Fruit fly (Drosophila melanogaster): ENCODE data around the gene yellow-k.
A peak's percentile ranks its signal among the peaks of the same experiment; 100 is the strongest.

yellow-k gene

dm6 chr3L:15494599-15495271, 25.7 kb upstream of the yellow-k start (continued):
- TF ChIP-seq fd64A (GFP tag; optimal IDR thresholded peaks at IDR 0.05) (no peak), CG3163 (GFP tag; optimal IDR thresholded peaks at IDR 0.05) (peak; percentile 86), repo (GFP tag; optimal IDR thresholded peaks at IDR 0.05) (no peak), kah (GFP tag; optimal IDR thresholded peaks at IDR 0.05) (peak; percentile 3), MBD-R2 (GFP tag; IDR thresholded peaks at IDR 0.05) (no peak), caup (GFP tag; optimal IDR thresholded peaks at IDR 0.05; ENCODE audit: severe bottlenecking) (no peak), nmo (GFP tag; optimal IDR thresholded peaks at IDR 0.05) (no peak), CG8944 (GFP tag; optimal IDR thresholded peaks at IDR 0.05) (no peak), lab (GFP tag; optimal IDR thresholded peaks at IDR 0.05) (peak; percentile 25), HLH4C (GFP tag; IDR thresholded peaks at IDR 0.05; ENCODE audit: partially characterized antibody) (no peak), Sox100B (GFP tag; optimal IDR thresholded peaks at IDR 0.05) (no peak), CG15479 (GFP tag; optimal IDR thresholded peaks at IDR 0.05) (no peak), toy (GFP tag; IDR thresholded peaks at IDR 0.05) (no peak), Ets97D (GFP tag; optimal IDR thresholded peaks at IDR 0.05) (no peak), Poxn (GFP tag; IDR thresholded peaks at IDR 0.05) (no peak), CG1024 (GFP tag; IDR thresholded peaks at IDR 0.05) (0 out of 2 replicates have a peak, but pooled peaks have one; percentile 7), nerfin-1 (tag; optimal IDR thresholded peaks at IDR 0.05) (peak; percentile 7), Asciz (GFP tag; optimal IDR thresholded peaks at IDR 0.05) (peak; percentile 51)

dm6 chr3L:15495449-15495848, 25.0 kb upstream of the yellow-k start, which contains the start of gene CG12355:
TSS of gene CG12355 (minus strand) at chr3L:15495549.
- no peak for TF ChIP-seq CG4360 (GFP tag; IDR thresholded peaks at IDR 0.05)
- TF ChIP-seq CG15601 (tag; optimal IDR thresholded peaks at IDR 0.05) = no peak
- TF ChIP-seq ems (GFP tag; optimal IDR thresholded peaks at IDR 0.05) = no peak
- TF ChIP-seq Blimp-1 (GFP tag; optimal IDR thresholded peaks at IDR 0.05) = no peak
- no peak for TF ChIP-seq unc-4 (GFP tag; IDR thresholded peaks at IDR 0.05; ENCODE audit: partially characterized antibody)
- TF ChIP-seq vfl (GFP tag; optimal IDR thresholded peaks at IDR 0.05) = no peak
- no peak for TF ChIP-seq CG4328 (GFP tag; optimal IDR thresholded peaks at IDR 0.05)
- TF ChIP-seq CG13775 (GFP tag; optimal IDR thresholded peaks at IDR 0.05) = no peak
- no peak for TF ChIP-seq sima (GFP tag; optimal IDR thresholded peaks at IDR 0.05)
- TF ChIP-seq cwo (GFP tag; optimal IDR thresholded peaks at IDR 0.05) = no peak
- no peak for TF ChIP-seq CG6813 (GFP tag; optimal IDR thresholded peaks at IDR 0.05)
- TF ChIP-seq Dll (GFP tag; IDR thresholded peaks at IDR 0.05; ENCODE audit: partially characterized antibody) = no peak
- no peak for TF ChIP-seq CG6854 (GFP tag; optimal IDR thresholded peaks at IDR 0.05)
- TF ChIP-seq CG8924 (tag; optimal IDR thresholded peaks at IDR 0.05) = no peak
- no peak for TF ChIP-seq Mrtf (GFP tag; IDR thresholded peaks at IDR 0.05)
- TF ChIP-seq Pdp1 (GFP tag; optimal IDR thresholded peaks at IDR 0.05) = no peak
- TF ChIP-seq CG3407 (GFP tag; optimal IDR thresholded peaks at IDR 0.05) = no peak
- no peak for TF ChIP-seq D (optimal IDR thresholded peaks at IDR 0.05)
- TF ChIP-seq D (GFP tag; optimal IDR thresholded peaks at IDR 0.05) = no peak

dm6 chr3L:15496274-15496673, 24.1 kb upstream of the yellow-k start, which contains the start of gene CG13455:
TSS of gene CG13455 (plus strand) at chr3L:15496574.
- no peak for TF ChIP-seq CG4730 (GFP tag; IDR thresholded peaks at IDR 0.05)
- no peak for TF ChIP-seq ash1 (GFP tag; optimal IDR thresholded peaks at IDR 0.05)

All from whole organism, embryonic.